Fruit fly (Drosophila melanogaster) whole organism, adult: ENCODE data around the gene ClpX.

Source experiments
- CG5204 ChIP-seq: fragments of 200-800 bp; sonication (Bioruptor generic); optimal IDR thresholded peaks from 2 replicates; lab custom pipeline; 2016; ENCODE audit warnings: missing biosample characterization, missing genetic modification characterization
- CG7045 ChIP-seq: fragments of 200-800 bp; sonication (Bioruptor generic); optimal IDR thresholded peaks from 2 replicates; lab custom pipeline; 2017; ENCODE audit warnings: missing biosample characterization, mild to moderate bottlenecking, missing genetic modification characterization
- bab1 ChIP-seq: fragments of 200-800 bp; sonication (Bioruptor generic); optimal IDR thresholded peaks from 3 replicates; lab custom pipeline; 2019; ENCODE audit warnings: missing biosample characterization, mild to moderate bottlenecking, missing genetic modification characterization, moderate library complexity
- pad ChIP-seq: fragments of 200-800 bp; sonication (Bioruptor generic); optimal IDR thresholded peaks from 3 replicates; lab custom pipeline; 2017; ENCODE audit warnings: missing biosample characterization, missing genetic modification characterization, mild to moderate bottlenecking, moderate library complexity, missing genetic modification reagents
- tj ChIP-seq: fragments of 200-800 bp; sonication (Bioruptor generic); optimal IDR thresholded peaks from 3 replicates; lab custom pipeline; 2017; ENCODE audit warnings: missing biosample characterization, mild to moderate bottlenecking, missing genetic modification characterization, moderate library complexity

- TF ChIP-seq CG7045 (no peak), pad (GFP tag; lab: Kevin White, UChicago) (no peak), bab1 (GFP tag; lab: Kevin White, UChicago) (no peak), CG5204 (GFP tag; lab: Kevin White, UChicago) (no peak), tj (GFP tag; lab: Kevin White, UChicago) (no peak)
Measured at dm6 chr3R:19889603-19890187, 13.8 kb downstream of the ClpX start.
